Fruit fly (Drosophila melanogaster) whole organism, embryonic: ENCODE data around the gene Coa8.

ENCODE experiments used
- Ada2b ChIP-seq: fragments of 200-800 bp; sonication (Bioruptor generic); IDR thresholded peaks from 2 replicates; pipeline ENCODE4 v1.3.6; 2022; ENCODE audit warnings: missing biosample characterization, missing genetic modification characterization
- B-H2 ChIP-seq: fragments of 200-800 bp; sonication (Bioruptor generic); optimal IDR thresholded peaks from 2 replicates; lab custom pipeline; 2018; ENCODE audit warnings: missing biosample characterization, mild to moderate bottlenecking, missing genetic modification characterization
- CG10431 ChIP-seq: fragments of 200-800 bp; sonication (Bioruptor generic); optimal IDR thresholded peaks from 3 replicates; lab custom pipeline; 2018; ENCODE audit warnings: missing biosample characterization, mild to moderate bottlenecking, missing genetic modification characterization
- CG11696 ChIP-seq: fragments of 200-800 bp; sonication (Bioruptor generic); IDR thresholded peaks from 2 replicates; pipeline ENCODE4 v1.3.6; 2022; ENCODE audit warnings: missing biosample characterization, missing genetic modification characterization
- CG12155 ChIP-seq: fragments of 200-800 bp; sonication (Bioruptor generic); optimal IDR thresholded peaks from 3 replicates; lab custom pipeline; 2016; ENCODE audit warnings: missing biosample characterization, missing genetic modification characterization
- CG12236 ChIP-seq: fragments of 200-800 bp; sonication (Bioruptor generic); optimal IDR thresholded peaks from 2 replicates; lab custom pipeline; 2016; ENCODE audit warnings: missing biosample characterization, missing genetic modification characterization
- CG12391 ChIP-seq: fragments of 200-800 bp; sonication (Bioruptor generic); optimal IDR thresholded peaks from 3 replicates; lab custom pipeline; 2018; ENCODE audit warnings: missing biosample characterization, mild to moderate bottlenecking, missing genetic modification characterization, moderate library complexity
- CG13287 ChIP-seq: fragments of 200-800 bp; sonication (Bioruptor generic); IDR thresholded peaks from 2 replicates; pipeline ENCODE4 v1.3.6; 2022; ENCODE audit warnings: missing biosample characterization, missing genetic modification characterization; ENCODE audit not compliant: partially characterized antibody
- CG14860 ChIP-seq: fragments of 200-800 bp; sonication (Bioruptor generic); IDR thresholded peaks from 3 replicates; pipeline ENCODE4 v1.3.6; 2022; ENCODE audit warnings: missing biosample characterization, missing genetic modification characterization; ENCODE audit not compliant: partially characterized antibody
- CG17612 ChIP-seq: fragments of 200-800 bp; sonication (Bioruptor generic); IDR thresholded peaks from 2 replicates; pipeline ENCODE4 v1.3.6; 2022; ENCODE audit warnings: missing biosample characterization, missing genetic modification characterization
- CG18011 ChIP-seq: fragments of 200-800 bp; sonication (Bioruptor generic); optimal IDR thresholded peaks from 2 replicates; lab custom pipeline; 2017; ENCODE audit warnings: missing biosample characterization, missing genetic modification characterization, mild to moderate bottlenecking, moderate library complexity, missing genotype
- CG3163 ChIP-seq: fragments of 200-800 bp; sonication (Bioruptor generic); optimal IDR thresholded peaks from 3 replicates; lab custom pipeline; 2016; ENCODE audit warnings: missing biosample characterization, missing genetic modification characterization
- CG33557 ChIP-seq: fragments of 200-800 bp; sonication (Bioruptor generic); optimal IDR thresholded peaks from 2 replicates; lab custom pipeline; 2019; ENCODE audit warnings: missing biosample characterization, mild to moderate bottlenecking, missing genetic modification characterization, moderate library complexity
- CG34422 ChIP-seq: fragments of 200-800 bp; sonication (Bioruptor generic); IDR thresholded peaks from 3 replicates; pipeline ENCODE4 v1.3.6; 2022; ENCODE audit warnings: missing biosample characterization, missing genetic modification characterization
- CG4282 ChIP-seq: fragments of 200-800 bp; sonication (Bioruptor generic); optimal IDR thresholded peaks from 2 replicates; lab custom pipeline; 2016; ENCODE audit warnings: missing biosample characterization, missing genetic modification characterization
- CG43689 ChIP-seq: fragments of 200-800 bp; sonication (Bioruptor generic); IDR thresholded peaks from 2 replicates; pipeline ENCODE4 v1.3.6; 2022; ENCODE audit warnings: missing biosample characterization, missing genetic modification characterization
- CG7357 ChIP-seq: fragments of 200-800 bp; sonication (Bioruptor generic); IDR thresholded peaks from 3 replicates; pipeline ENCODE4 v1.3.6; 2022; ENCODE audit warnings: missing biosample characterization, missing genetic modification characterization
- CG7745 ChIP-seq: fragments of 200-800 bp; sonication (Bioruptor generic); optimal IDR thresholded peaks from 2 replicates; lab custom pipeline; 2018; ENCODE audit warnings: missing biosample characterization, mild to moderate bottlenecking, missing genetic modification characterization, moderate library complexity
- CG9609 ChIP-seq: fragments of 200-800 bp; sonication (Bioruptor generic); optimal IDR thresholded peaks from 3 replicates; lab custom pipeline; 2016; ENCODE audit warnings: missing biosample characterization, missing genetic modification characterization
- Camta ChIP-seq: fragments of 200-800 bp; sonication (Bioruptor generic); optimal IDR thresholded peaks from 2 replicates; lab custom pipeline; 2016; ENCODE audit warnings: missing biosample characterization, missing genetic modification characterization
- D19B ChIP-seq: fragments of 200-800 bp; sonication (Bioruptor generic); optimal IDR thresholded peaks from 2 replicates; lab custom pipeline; 2017; ENCODE audit warnings: missing biosample characterization, mild to moderate bottlenecking, missing genetic modification characterization
- E2f1 ChIP-seq: fragments of 200-800 bp; sonication (Bioruptor generic); IDR thresholded peaks from 2 replicates; pipeline ENCODE4 v1.3.6; 2022; ENCODE audit warnings: missing biosample characterization, missing genetic modification characterization
- ERR ChIP-seq: fragments of 200-800 bp; sonication (Bioruptor generic); optimal IDR thresholded peaks from 2 replicates; lab custom pipeline; 2016; ENCODE audit warnings: missing biosample characterization, missing genetic modification characterization
- H15 ChIP-seq: fragments of 200-800 bp; sonication (Bioruptor generic); IDR thresholded peaks from 3 replicates; pipeline ENCODE4 v1.3.6; 2022; ENCODE audit warnings: missing biosample characterization, missing genetic modification characterization
- H2.0 ChIP-seq: fragments of 200-800 bp; sonication (Bioruptor generic); IDR thresholded peaks from 2 replicates; pipeline ENCODE4 v1.3.6; 2022; ENCODE audit warnings: missing biosample characterization, missing genetic modification characterization
- Hey ChIP-seq: fragments of 200-800 bp; sonication (Bioruptor generic); optimal IDR thresholded peaks from 3 replicates; lab custom pipeline; 2018; ENCODE audit warnings: missing biosample characterization, mild to moderate bottlenecking, missing genetic modification characterization
- Hmx ChIP-seq: fragments of 200-800 bp; sonication (Bioruptor generic); optimal IDR thresholded peaks from 2 replicates; lab custom pipeline; 2016; ENCODE audit warnings: missing biosample characterization, missing genetic modification characterization
- MESR4 ChIP-seq: fragments of 200-800 bp; sonication (Bioruptor generic); optimal IDR thresholded peaks from 2 replicates; lab custom pipeline; 2018; ENCODE audit warnings: missing biosample characterization, mild to moderate bottlenecking, missing genetic modification characterization, moderate library complexity
- Max ChIP-seq: fragments of 200-800 bp; sonication (Bioruptor generic); optimal IDR thresholded peaks from 2 replicates; lab custom pipeline; 2016; ENCODE audit warnings: missing biosample characterization, mild to moderate bottlenecking, missing genetic modification characterization
- Rfx ChIP-seq: fragments of 200-800 bp; sonication (Bioruptor generic); IDR thresholded peaks from 2 replicates; pipeline ENCODE4 v1.3.6; 2022; ENCODE audit warnings: missing biosample characterization, missing genetic modification characterization
- Taf1 ChIP-seq: fragments of 200-800 bp; sonication (Bioruptor generic); IDR thresholded peaks from 2 replicates; pipeline ENCODE4 v1.3.6; 2022; ENCODE audit warnings: missing biosample characterization, missing genetic modification characterization
- Tbp ChIP-seq: fragments of >200 bp; optimal IDR thresholded peaks from 2 replicates; lab custom pipeline; 2018; ENCODE audit warnings: missing biosample characterization, missing genetic modification characterization
- abd-A ChIP-seq: fragments of 200-800 bp; sonication (Bioruptor generic); optimal IDR thresholded peaks from 3 replicates; lab custom pipeline; 2019; ENCODE audit warnings: missing biosample characterization, mild to moderate bottlenecking, missing genetic modification characterization, moderate library complexity
- disco-r ChIP-seq: fragments of 200-800 bp; sonication (Bioruptor generic); optimal IDR thresholded peaks from 2 replicates; lab custom pipeline; 2016; ENCODE audit warnings: missing biosample characterization, missing genetic modification characterization
- hbn ChIP-seq: fragments of 200-800 bp; sonication (Bioruptor generic); IDR thresholded peaks from 2 replicates; pipeline ENCODE4 v1.3.6; 2022; ENCODE audit warnings: missing biosample characterization, missing genetic modification characterization; ENCODE audit not compliant: partially characterized antibody
- kni ChIP-seq: fragments of 200-800 bp; sonication (Bioruptor generic); optimal IDR thresholded peaks from 3 replicates; lab custom pipeline; 2017; ENCODE audit warnings: mild to moderate bottlenecking, missing biosample characterization, missing genetic modification reagents, missing genetic modification characterization
- lab ChIP-seq: fragments of 200-800 bp; sonication (Bioruptor generic); optimal IDR thresholded peaks from 3 replicates; lab custom pipeline; 2017; ENCODE audit warnings: missing biosample characterization, missing genetic modification characterization, mild to moderate bottlenecking, moderate library complexity, missing genetic modification reagents
- nerfin-2 ChIP-seq: fragments of 200-800 bp; sonication (Bioruptor generic); IDR thresholded peaks from 2 replicates; pipeline ENCODE4 v1.3.6; 2022; ENCODE audit warnings: missing biosample characterization, missing genetic modification characterization; ENCODE audit not compliant: partially characterized antibody
- pan ChIP-seq, 4 experiments: fragments of >200 bp in 3 of 4; fragments of 200-800 bp in 1 of 4; sonication (Bioruptor generic) in 1 of 4; optimal IDR thresholded peaks in 3 of 4; IDR thresholded peaks in 1 of 4; 2 replicates each; pipeline versions ENCODE4 v1.3.6 to Lab custom; 2017 to 2022; ENCODE audit warnings: missing biosample characterization in 2 of 4, missing genetic modification characterization in 2 of 4, mixed read lengths in 1 of 4
- peb ChIP-seq: fragments of 200-800 bp; sonication (Bioruptor generic); IDR thresholded peaks from 2 replicates; pipeline ENCODE4 v1.3.6; 2022; ENCODE audit warnings: missing biosample characterization, missing genetic modification characterization
- pnt ChIP-seq: fragments of 200-800 bp; sonication (Bioruptor generic); optimal IDR thresholded peaks from 3 replicates; lab custom pipeline; 2016; ENCODE audit warnings: missing biosample characterization, missing genetic modification characterization
- prd ChIP-seq, 3 experiments: fragments of >200 bp in 2 of 3; fragments of 200-800 bp in 1 of 3; sonication (Bioruptor generic) in 1 of 3; optimal IDR thresholded peaks in 2 of 3; IDR thresholded peaks in 1 of 3; 2 replicates in 2 of 3; 3 replicates in 1 of 3; pipeline versions ENCODE4 v1.3.6 to Lab custom; 2017 to 2022; ENCODE audit warnings: missing biosample characterization in 1 of 3, missing genetic modification characterization in 1 of 3
- pzg ChIP-seq: fragments of 200-800 bp; sonication (Bioruptor generic); optimal IDR thresholded peaks from 3 replicates; lab custom pipeline; 2018; ENCODE audit warnings: missing biosample characterization, mild to moderate bottlenecking, missing genetic modification characterization, moderate library complexity
- repo ChIP-seq: fragments of 200-800 bp; sonication (Bioruptor generic); optimal IDR thresholded peaks from 2 replicates; lab custom pipeline; 2016; ENCODE audit warnings: missing biosample characterization, missing genetic modification characterization
- run ChIP-seq: fragments of 200-800 bp; sonication (Bioruptor generic); optimal IDR thresholded peaks from 3 replicates; lab custom pipeline; 2018; ENCODE audit warnings: missing biosample characterization, mild to moderate bottlenecking, missing genetic modification characterization
- tgo ChIP-seq: fragments of 200-800 bp; sonication (Bioruptor generic); IDR thresholded peaks from 3 replicates; pipeline ENCODE4 v1.3.6; 2022; ENCODE audit warnings: missing biosample characterization, missing genetic modification characterization
- tll ChIP-seq, 2 experiments: fragments of 200-800 bp in 1 of 2; fragments of >200 bp in 1 of 2; sonication (Bioruptor generic) in 1 of 2; optimal IDR thresholded peaks; 2 replicates each; lab custom pipeline; 2017 to 2019; ENCODE audit warnings: missing biosample characterization in 2 of 2, missing genetic modification characterization in 2 of 2, mild to moderate bottlenecking in 1 of 2, moderate library complexity in 1 of 2
- tx ChIP-seq: fragments of 200-800 bp; sonication (Bioruptor generic); optimal IDR thresholded peaks from 2 replicates; lab custom pipeline; 2016; ENCODE audit warnings: missing biosample characterization, missing genetic modification characterization
- zen ChIP-seq: fragments of 200-800 bp; sonication (Bioruptor generic); optimal IDR thresholded peaks from 3 replicates; lab custom pipeline; 2018; ENCODE audit warnings: missing biosample characterization, mild to moderate bottlenecking, missing genetic modification characterization, moderate library complexity

The Coa8 gene

DNA sequence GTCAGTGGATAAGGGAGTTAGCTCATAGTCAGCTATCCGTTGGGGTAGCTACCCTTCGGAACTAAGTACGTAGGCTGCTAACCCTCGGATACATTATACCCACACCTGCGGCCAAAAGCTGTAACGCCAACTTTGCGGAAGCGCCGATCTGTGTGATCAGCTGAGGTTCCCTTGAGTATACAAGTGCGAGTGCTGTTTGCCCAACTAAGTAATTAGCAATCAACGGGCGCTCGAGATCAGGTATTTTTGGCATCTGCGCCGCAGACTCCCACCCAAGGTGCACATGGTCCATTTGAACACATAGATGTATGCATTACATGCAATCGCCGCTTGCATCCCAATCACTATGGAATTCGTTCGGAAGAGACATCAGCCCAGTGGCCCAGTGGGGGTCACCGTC is 26.0 kb upstream of the Coa8 start (continued):
- TF ChIP-seq repo (GFP tag; lab: Kevin White, UChicago) = peak; percentile 34
- TF ChIP-seq CG7745 = no peak
- TF ChIP-seq Tbp (GFP tag; lab: Kevin White, UChicago) = no peak
- TF ChIP-seq D19B (GFP tag; lab: Kevin White, UChicago) = peak; percentile 56
- peak; percentile 17 for TF ChIP-seq run
- peak; percentile 80 for TF ChIP-seq Rfx (GFP tag; lab: Robert Waterston, UW)
- peak; percentile 43 for TF ChIP-seq CG18011 (GFP tag; lab: Kevin White, UChicago)
- peak; percentile 60; the same call in 1 of the 2 replicates for TF ChIP-seq CG17612 (GFP tag; lab: Robert Waterston, UW)
- no peak for TF ChIP-seq pan (optimal IDR thresholded peaks at IDR 0.05; lab: Kevin White, UChicago)
- TF ChIP-seq pan (GFP tag; optimal IDR thresholded peaks at IDR 0.05 in 1 of 2, IDR thresholded peaks at IDR 0.05 in 1 of 2) = peak in 1 of 2 experiments; percentile 46
- TF ChIP-seq CG12391 (tag; lab: Kevin White, UChicago) = no peak
- no peak for TF ChIP-seq CG9609 (GFP tag; lab: Kevin White, UChicago)
- peak; percentile 72 for TF ChIP-seq B-H2 (GFP tag; lab: Kevin White, UChicago)
- no peak for TF ChIP-seq nerfin-2 (GFP tag; lab: Robert Waterston, UW)
- TF ChIP-seq CG3163 (GFP tag; lab: Kevin White, UChicago) = peak; percentile 46
- no peak for TF ChIP-seq hbn (GFP tag; lab: Robert Waterston, UW)
- peak; percentile 15 for TF ChIP-seq pzg (GFP tag; lab: Kevin White, UChicago)
- TF ChIP-seq CG33557 (GFP tag; lab: Kevin White, UChicago) = no peak
- peak; percentile 73 for TF ChIP-seq Hey
- 0 out of 2 replicates have a peak, but pooled peaks have one; percentile 49 for TF ChIP-seq CG11696
- TF ChIP-seq pnt (GFP tag; lab: Kevin White, UChicago) = peak; percentile 44
- TF ChIP-seq disco-r (GFP tag; lab: Kevin White, UChicago) = peak; percentile 59
- peak; percentile 32 for TF ChIP-seq tx (GFP tag; lab: Kevin White, UChicago)
- no peak for TF ChIP-seq CG14860 (GFP tag; lab: Robert Waterston, UW)
- TF ChIP-seq zen = no peak
- TF ChIP-seq CG43689 (GFP tag; lab: Robert Waterston, UW) = peak; percentile 60; the same call in 1 of the 2 replicates
- TF ChIP-seq CG7357 (GFP tag; lab: Robert Waterston, UW) = peak; percentile 21; the same call in 1 of the 3 replicates
- TF ChIP-seq kni = no peak
- no peak for TF ChIP-seq tll (GFP tag; optimal IDR thresholded peaks at IDR 0.05; lab: Kevin White, UChicago)
- TF ChIP-seq tgo (GFP tag; lab: Robert Waterston, UW) = peak; percentile 47; the same call in 1 of the 3 replicates
- no peak for TF ChIP-seq H15 (GFP tag; lab: Robert Waterston, UW)
- peak; percentile 24 for TF ChIP-seq CG4282 (GFP tag; lab: Kevin White, UChicago)
- TF ChIP-seq CG12236 (GFP tag; lab: Kevin White, UChicago) = no peak
- TF ChIP-seq Hmx (GFP tag; lab: Kevin White, UChicago) = no peak
- TF ChIP-seq abd-A (tag; lab: Kevin White, UChicago) = no peak
- TF ChIP-seq peb = no peak
- TF ChIP-seq lab (GFP tag; lab: Kevin White, UChicago) = peak; percentile 97
- peak; percentile 31; the same call in 1 of the 2 replicates for TF ChIP-seq Taf1 (GFP tag; lab: Robert Waterston, UW)
- peak; percentile 59 for TF ChIP-seq Camta (GFP tag; lab: Kevin White, UChicago)
- peak; percentile 6 for TF ChIP-seq CG12155 (GFP tag; lab: Kevin White, UChicago)
- TF ChIP-seq CG34422 (GFP tag; lab: Robert Waterston, UW) = no peak
- peak; percentile 27; the same call in 1 of the 2 replicates for TF ChIP-seq H2.0 (GFP tag; lab: Robert Waterston, UW)
- peak; percentile 69 for TF ChIP-seq ERR (GFP tag; lab: Kevin White, UChicago)
- peak; percentile 40 for TF ChIP-seq Max (GFP tag; lab: Kevin White, UChicago)
- no peak for TF ChIP-seq prd (optimal IDR thresholded peaks at IDR 0.05; lab: Kevin White, UChicago)
- TF ChIP-seq prd (GFP tag; IDR thresholded peaks at IDR 0.05; lab: Robert Waterston, UW) = 0 out of 3 replicates have a peak, but pooled peaks have one; percentile 20
- peak; percentile 62; the same call in 1 of the 2 replicates for TF ChIP-seq E2f1 (GFP tag; lab: Robert Waterston, UW)
- no peak for TF ChIP-seq CG13287 (GFP tag; lab: Robert Waterston, UW)
- peak; percentile 29; the same call in 1 of the 2 replicates for TF ChIP-seq Ada2b (GFP tag; lab: Robert Waterston, UW)
- no peak for TF ChIP-seq MESR4 (GFP tag; lab: Kevin White, UChicago)
- no peak for TF ChIP-seq CG10431 (GFP tag; lab: Kevin White, UChicago)
